Worm (Caenorhabditis elegans): ENCODE measurements around the gene pro-1.

DNA sequence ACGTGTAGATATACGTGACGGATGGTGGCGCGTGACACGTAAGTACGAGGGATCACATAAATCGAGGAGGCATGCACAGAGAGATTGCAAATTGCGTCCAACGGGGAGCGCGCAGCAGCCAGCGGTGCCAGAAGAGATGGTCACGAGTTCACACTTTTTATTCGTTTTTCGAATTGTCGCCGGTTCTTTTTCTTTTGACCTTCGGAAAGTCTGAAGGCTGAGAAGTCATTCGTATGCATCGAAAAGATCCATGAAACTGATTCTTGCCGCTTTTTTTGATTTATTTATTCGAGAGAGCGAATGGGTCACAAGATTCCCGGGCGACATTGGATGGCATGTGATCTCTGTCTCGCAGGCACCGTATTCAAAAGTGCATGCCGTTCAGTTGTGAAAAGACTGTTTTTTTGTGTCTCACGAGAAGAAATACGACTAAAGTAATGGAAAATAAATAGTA, 17.2 kb upstream of the pro-1 start:
- TF ChIP-seq ref-1 (GFP tag; conservative IDR thresholded peaks at IDR 0.05) = no peak
- TF ChIP-seq med-1 (GFP tag; optimal IDR thresholded peaks at IDR 0.05; ENCODE audit: insufficient read depth) = no peak
- 0 out of 2 replicates have a peak, but pooled peaks have one; percentile 41 for TF ChIP-seq flt-1 (GFP tag; IDR thresholded peaks at IDR 0.05)

Data from whole organism, midembryonic.